Fruit fly (Drosophila melanogaster) whole organism, embryonic: ENCODE results near the gene NdufV3.

Source experiments
- Antp ChIP-seq: fragments of 200-800 bp; sonication (Bioruptor generic); optimal IDR thresholded peaks from 3 replicates; lab custom pipeline; 2016; ENCODE audit warnings: missing biosample characterization, missing genetic modification characterization
- Asciz ChIP-seq: fragments of 200-800 bp; sonication (Bioruptor generic); optimal IDR thresholded peaks from 2 replicates; lab custom pipeline; 2017; ENCODE audit warnings: missing biosample characterization, mild to moderate bottlenecking, missing genetic modification characterization, missing genetic modification reagents
- Atf6 ChIP-seq: fragments of 200-800 bp; sonication (Bioruptor generic); IDR thresholded peaks from 2 replicates; pipeline ENCODE4 v1.3.6; 2022; ENCODE audit warnings: missing biosample characterization, missing genetic modification characterization
- CG11085 ChIP-seq: fragments of 200-800 bp; sonication (Bioruptor generic); IDR thresholded peaks from 2 replicates; pipeline ENCODE4 v1.3.6; 2022; ENCODE audit warnings: missing biosample characterization, missing genetic modification characterization
- CG11504 ChIP-seq: fragments of 200-800 bp; sonication (Bioruptor generic); optimal IDR thresholded peaks from 3 replicates; lab custom pipeline; 2019; ENCODE audit warnings: missing biosample characterization, mild to moderate bottlenecking, missing genetic modification characterization, moderate library complexity
- CG1647 ChIP-seq: fragments of 200-800 bp; sonication (Bioruptor generic); optimal IDR thresholded peaks from 3 replicates; lab custom pipeline; 2016; ENCODE audit warnings: missing biosample characterization, missing genetic modification characterization
- CG17328 ChIP-seq: fragments of 200-800 bp; sonication (Bioruptor generic); IDR thresholded peaks from 2 replicates; pipeline ENCODE4 v1.3.6; 2022; ENCODE audit warnings: missing biosample characterization, missing genetic modification characterization
- CG18599 ChIP-seq: fragments of 200-800 bp; sonication (Bioruptor generic); optimal IDR thresholded peaks from 3 replicates; lab custom pipeline; 2017; ENCODE audit warnings: missing biosample characterization, missing genetic modification characterization, mild to moderate bottlenecking, moderate library complexity, missing genetic modification reagents
- CG2202 ChIP-seq: fragments of 200-800 bp; sonication (Bioruptor generic); optimal IDR thresholded peaks from 2 replicates; lab custom pipeline; 2018; ENCODE audit warnings: missing biosample characterization, mild to moderate bottlenecking, missing genetic modification characterization
- CG2875 ChIP-seq: fragments of 200-800 bp; sonication (Bioruptor generic); optimal IDR thresholded peaks from 2 replicates; lab custom pipeline; 2017; ENCODE audit warnings: missing biosample characterization, mild to moderate bottlenecking, missing genetic modification characterization, missing genetic modification reagents
- CG2889 ChIP-seq: fragments of 200-800 bp; sonication (Bioruptor generic); IDR thresholded peaks from 3 replicates; pipeline ENCODE4 v1.3.6; 2022; ENCODE audit warnings: missing biosample characterization, missing genetic modification characterization
- CG3407 ChIP-seq: fragments of 200-800 bp; sonication (Bioruptor generic); optimal IDR thresholded peaks from 2 replicates; lab custom pipeline; 2018; ENCODE audit warnings: missing biosample characterization, mild to moderate bottlenecking, missing genetic modification characterization
- CG34376 ChIP-seq: fragments of 200-800 bp; sonication (Bioruptor generic); optimal IDR thresholded peaks from 2 replicates; lab custom pipeline; 2018; ENCODE audit warnings: missing biosample characterization, mild to moderate bottlenecking, missing genetic modification characterization
- CG4820 ChIP-seq: fragments of 200-800 bp; sonication (Bioruptor generic); optimal IDR thresholded peaks from 3 replicates; lab custom pipeline; 2016; ENCODE audit warnings: missing biosample characterization, missing genetic modification characterization
- CG5180 ChIP-seq: fragments of 200-800 bp; sonication (Bioruptor generic); optimal IDR thresholded peaks from 3 replicates; lab custom pipeline; 2017; ENCODE audit warnings: missing biosample characterization, missing genetic modification characterization, mild to moderate bottlenecking, moderate library complexity, missing genetic modification reagents
- CG6175 ChIP-seq: fragments of 200-800 bp; sonication (Bioruptor generic); IDR thresholded peaks from 3 replicates; pipeline ENCODE4 v1.3.6; 2022; ENCODE audit warnings: missing biosample characterization, missing genetic modification characterization
- CG6791 ChIP-seq: fragments of 200-800 bp; sonication (Bioruptor generic); IDR thresholded peaks from 3 replicates; pipeline ENCODE4 v1.3.6; 2022; ENCODE audit warnings: missing biosample characterization, missing genetic modification characterization; ENCODE audit not compliant: partially characterized antibody
- CHES-1-like ChIP-seq: fragments of 200-800 bp; sonication (Bioruptor generic); optimal IDR thresholded peaks from 2 replicates; lab custom pipeline; 2016; ENCODE audit warnings: missing biosample characterization, missing genetic modification characterization
- CkIIα-i1 ChIP-seq: fragments of 200-800 bp; sonication (Bioruptor generic); IDR thresholded peaks from 2 replicates; pipeline ENCODE4 v1.3.6; 2022; ENCODE audit warnings: missing biosample characterization, missing genetic modification characterization
- CrebB ChIP-seq: fragments of 200-800 bp; sonication (Bioruptor generic); optimal IDR thresholded peaks from 3 replicates; lab custom pipeline; 2018; ENCODE audit warnings: missing biosample characterization, mild to moderate bottlenecking, missing genetic modification characterization
- Dref ChIP-seq: fragments of 200-800 bp; sonication (Bioruptor generic); IDR thresholded peaks from 2 replicates; pipeline ENCODE4 v1.3.6; 2022; ENCODE audit warnings: missing biosample characterization, missing genetic modification characterization
- E2f2 ChIP-seq: fragments of 200-800 bp; sonication (Bioruptor generic); IDR thresholded peaks from 2 replicates; pipeline ENCODE4 v1.3.6; 2022; ENCODE audit warnings: missing biosample characterization, missing genetic modification characterization
- HLH3B ChIP-seq: fragments of 200-800 bp; sonication (Bioruptor generic); IDR thresholded peaks from 2 replicates; pipeline ENCODE4 v1.3.6; 2022; ENCODE audit warnings: missing biosample characterization, missing genetic modification characterization
- Hr39 ChIP-seq: fragments of >200 bp; optimal IDR thresholded peaks from 2 replicates; lab custom pipeline; 2017
- Kr ChIP-seq: fragments of 200-800 bp; sonication (Bioruptor generic); optimal IDR thresholded peaks from 2 replicates; lab custom pipeline; 2017; ENCODE audit warnings: missing biosample characterization, mild to moderate bottlenecking, missing genetic modification characterization
- NC2α ChIP-seq: fragments of 200-800 bp; sonication (Bioruptor generic); optimal IDR thresholded peaks from 2 replicates; lab custom pipeline; 2016; ENCODE audit warnings: missing biosample characterization, missing genetic modification characterization
- Six4 ChIP-seq: fragments of 200-800 bp; sonication (Bioruptor generic); optimal IDR thresholded peaks from 2 replicates; lab custom pipeline; 2016; ENCODE audit warnings: missing biosample characterization, missing genetic modification characterization
- Stat92E ChIP-seq, 3 experiments: fragments of >200 bp in 2 of 3; fragments of 200-800 bp in 1 of 3; sonication (Bioruptor generic) in 1 of 3; optimal IDR thresholded peaks; 2 replicates each; lab custom pipeline; 2017 to 2019; ENCODE audit warnings: missing biosample characterization in 3 of 3, missing genetic modification characterization in 3 of 3, mild to moderate bottlenecking in 1 of 3, moderate library complexity in 1 of 3
- ap ChIP-seq: fragments of 200-800 bp; sonication (Bioruptor generic); IDR thresholded peaks from 2 replicates; pipeline ENCODE4 v1.3.6; 2022; ENCODE audit warnings: missing biosample characterization, missing genetic modification characterization
- ara ChIP-seq: fragments of 200-800 bp; sonication (Bioruptor generic); IDR thresholded peaks from 2 replicates; pipeline ENCODE4 v1.3.6; 2022; ENCODE audit warnings: missing biosample characterization, missing genetic modification characterization
- bigmax ChIP-seq: fragments of 200-800 bp; sonication (Bioruptor generic); optimal IDR thresholded peaks from 2 replicates; lab custom pipeline; 2018; ENCODE audit warnings: missing biosample characterization, mild to moderate bottlenecking, missing genetic modification characterization
- bsh ChIP-seq, 2 experiments: fragments of 200-800 bp; sonication (Bioruptor generic); optimal IDR thresholded peaks; 2 replicates each; lab custom pipeline; 2017 to 2018; ENCODE audit warnings: mild to moderate bottlenecking in 2 of 2, missing biosample characterization in 2 of 2, missing genetic modification characterization in 2 of 2, moderate library complexity in 1 of 2
- btn ChIP-seq: fragments of 200-800 bp; sonication (Bioruptor generic); optimal IDR thresholded peaks from 2 replicates; lab custom pipeline; 2016; ENCODE audit warnings: missing biosample characterization, missing genetic modification characterization
- cato ChIP-seq: fragments of 200-800 bp; sonication (Bioruptor generic); optimal IDR thresholded peaks from 2 replicates; lab custom pipeline; 2016; ENCODE audit warnings: missing biosample characterization, missing genetic modification characterization, borderline replicate concordance
- chinmo ChIP-seq: fragments of 200-800 bp; sonication (Bioruptor generic); IDR thresholded peaks from 4 replicates; pipeline ENCODE4 v1.3.6; 2022; ENCODE audit warnings: missing biosample characterization, missing genetic modification characterization; ENCODE audit not compliant: partially characterized antibody
- dati ChIP-seq: fragments of 200-800 bp; sonication (Bioruptor generic); IDR thresholded peaks from 2 replicates; pipeline ENCODE4 v1.3.6; 2022; ENCODE audit warnings: missing biosample characterization, missing genetic modification characterization
- en ChIP-seq: fragments of 200-800 bp; sonication (Bioruptor generic); optimal IDR thresholded peaks from 2 replicates; lab custom pipeline; 2016; ENCODE audit warnings: missing biosample characterization, missing genetic modification characterization
- gsb ChIP-seq: fragments of 200-800 bp; sonication (Bioruptor generic); IDR thresholded peaks from 2 replicates; pipeline ENCODE4 v1.3.6; 2022; ENCODE audit warnings: missing biosample characterization, missing genetic modification characterization
- hb ChIP-seq: fragments of 200-800 bp; sonication (Bioruptor generic); IDR thresholded peaks from 3 replicates; pipeline ENCODE4 v1.3.6; 2022; ENCODE audit warnings: missing biosample characterization, missing genetic modification characterization; ENCODE audit not compliant: partially characterized antibody
- ind ChIP-seq: fragments of 200-800 bp; sonication (Bioruptor generic); optimal IDR thresholded peaks from 3 replicates; lab custom pipeline; 2016; ENCODE audit warnings: missing biosample characterization, missing genetic modification characterization
- jigr1 ChIP-seq: fragments of 200-800 bp; sonication (Bioruptor generic); IDR thresholded peaks from 3 replicates; pipeline ENCODE4 v1.3.6; 2022; ENCODE audit warnings: missing biosample characterization, missing genetic modification characterization
- otp ChIP-seq: fragments of 200-800 bp; sonication (Bioruptor generic); IDR thresholded peaks from 3 replicates; pipeline ENCODE4, ENCODE4 v1.3.6; 2022; ENCODE audit warnings: missing biosample characterization, missing genetic modification characterization
- pan ChIP-seq, 4 experiments: fragments of >200 bp in 3 of 4; fragments of 200-800 bp in 1 of 4; sonication (Bioruptor generic) in 1 of 4; optimal IDR thresholded peaks in 3 of 4; IDR thresholded peaks in 1 of 4; 2 replicates each; pipeline versions ENCODE4 v1.3.6 to Lab custom; 2017 to 2022; ENCODE audit warnings: missing biosample characterization in 2 of 4, missing genetic modification characterization in 2 of 4, mixed read lengths in 1 of 4
- shn ChIP-seq: fragments of 200-800 bp; sonication (Bioruptor generic); optimal IDR thresholded peaks from 3 replicates; lab custom pipeline; 2016; ENCODE audit warnings: missing biosample characterization, missing genetic modification characterization
- slbo ChIP-seq: fragments of 200-800 bp; sonication (Bioruptor generic); IDR thresholded peaks from 2 replicates; pipeline ENCODE4 v1.3.6; 2022; ENCODE audit warnings: missing biosample characterization, missing genetic modification characterization
- trem ChIP-seq: fragments of 200-800 bp; optimal IDR thresholded peaks from 3 replicates; lab custom pipeline; 2019; ENCODE audit warnings: missing biosample characterization, mild to moderate bottlenecking, missing genetic modification characterization, moderate library complexity
- tx ChIP-seq: fragments of 200-800 bp; sonication (Bioruptor generic); optimal IDR thresholded peaks from 2 replicates; lab custom pipeline; 2016; ENCODE audit warnings: missing biosample characterization, missing genetic modification characterization

NdufV3 gene

dm6 chrX:11326213-11326731 lies 23.5 kb upstream of the NdufV3 start (continued):
- TF ChIP-seq CG1647 (GFP tag; lab: Kevin White, UChicago) (peak; percentile 50), Kr (GFP tag; lab: Kevin White, UChicago) (no peak), tx (GFP tag; lab: Kevin White, UChicago) (peak; percentile 21), Antp (GFP tag; lab: Kevin White, UChicago) (peak; percentile 41), Asciz (GFP tag; lab: Kevin White, UChicago) (peak; percentile 71), CG18599 (GFP tag; lab: Kevin White, UChicago) (peak; percentile 77), CG17328 (GFP tag; lab: Robert Waterston, UW) (peak; percentile 47), bsh (GFP tag; optimal IDR thresholded peaks at IDR 0.05; lab: Kevin White, UChicago) (peak; percentile 8 to 68), ind (peak; percentile 58)

dm6 chrX:11338047-11338747 lies 11.6 kb upstream of the NdufV3 start:
- peak; percentile 17 for TF ChIP-seq CG34376 (GFP tag; lab: Kevin White, UChicago)
- peak; percentile 72 for TF ChIP-seq CHES-1-like (GFP tag; lab: Kevin White, UChicago)
- TF ChIP-seq CG4820 (GFP tag; lab: Kevin White, UChicago): peak; percentile 77
- no peak for TF ChIP-seq Dref
- no peak for TF ChIP-seq hb (GFP tag; lab: Robert Waterston, UW)
- peak; percentile 72 for TF ChIP-seq Atf6 (GFP tag; lab: Robert Waterston, UW)
- peak; percentile 42 for TF ChIP-seq CG3407 (GFP tag; lab: Kevin White, UChicago)
- no peak for TF ChIP-seq CG5180
- peak; percentile 37 for TF ChIP-seq CG2202 (tag; lab: Kevin White, UChicago)
- TF ChIP-seq CG6175 (GFP tag; lab: Robert Waterston, UW): no peak
- no peak for TF ChIP-seq ap (GFP tag; lab: Robert Waterston, UW)
- TF ChIP-seq NC2α: no peak
- 0 out of 3 replicates have a peak, but pooled peaks have one; percentile 20 for TF ChIP-seq CG2889 (GFP tag; lab: Robert Waterston, UW)
- TF ChIP-seq gsb (GFP tag; lab: Robert Waterston, UW): peak; percentile 61; the same call in 1 of the 2 replicates
- TF ChIP-seq pan (optimal IDR thresholded peaks at IDR 0.05; lab: Kevin White, UChicago): no peak
- TF ChIP-seq pan (GFP tag; optimal IDR thresholded peaks at IDR 0.05 in 1 of 2, IDR thresholded peaks at IDR 0.05 in 1 of 2): peak in 1 of 2 experiments; percentile 76
- TF ChIP-seq E2f2 (GFP tag; lab: Robert Waterston, UW): no peak; the same call in 1 of the 2 replicates
- peak; percentile 5 for TF ChIP-seq cato
- no peak for TF ChIP-seq ara
- TF ChIP-seq CG6791 (GFP tag; lab: Robert Waterston, UW): no peak
- TF ChIP-seq trem (tag; lab: Kevin White, UChicago): peak; percentile 18
- TF ChIP-seq chinmo: peak; percentile 78; the same call in 2 of the 4 replicates
- TF ChIP-seq otp (GFP tag; lab: Robert Waterston, UW): no peak
- peak; percentile 53 for TF ChIP-seq shn (GFP tag; lab: Kevin White, UChicago)
- TF ChIP-seq CrebB: peak; percentile 7
- peak; percentile 51 for TF ChIP-seq btn
- TF ChIP-seq CkIIα-i1 (GFP tag; lab: Robert Waterston, UW): no peak
- peak; percentile 54 for TF ChIP-seq Six4 (GFP tag; lab: Kevin White, UChicago)
- TF ChIP-seq CG11504: no peak
- no peak for TF ChIP-seq bigmax (GFP tag; lab: Kevin White, UChicago)
- TF ChIP-seq dati (GFP tag; lab: Robert Waterston, UW): no peak
- TF ChIP-seq CG11085 (GFP tag; lab: Robert Waterston, UW): no peak
- TF ChIP-seq Hr39 (lab: Kevin White, UChicago): no peak
- peak; percentile 58; the same call in 1 of the 2 replicates for TF ChIP-seq HLH3B (GFP tag; lab: Robert Waterston, UW)
- TF ChIP-seq en (GFP tag; lab: Kevin White, UChicago): peak; percentile 74
- TF ChIP-seq Stat92E (GFP tag; optimal IDR thresholded peaks at IDR 0.05; lab: Kevin White, UChicago): no peak
- TF ChIP-seq Antp (GFP tag; lab: Kevin White, UChicago): peak; percentile 68
- peak; percentile 60 for TF ChIP-seq CG2875
- peak; percentile 54 for TF ChIP-seq slbo (GFP tag; lab: Robert Waterston, UW)
- TF ChIP-seq jigr1 (GFP tag; lab: Robert Waterston, UW): no peak
